Worm (Caenorhabditis elegans): ENCODE data around the gene pat-9.

pat-9 gene

DNA sequence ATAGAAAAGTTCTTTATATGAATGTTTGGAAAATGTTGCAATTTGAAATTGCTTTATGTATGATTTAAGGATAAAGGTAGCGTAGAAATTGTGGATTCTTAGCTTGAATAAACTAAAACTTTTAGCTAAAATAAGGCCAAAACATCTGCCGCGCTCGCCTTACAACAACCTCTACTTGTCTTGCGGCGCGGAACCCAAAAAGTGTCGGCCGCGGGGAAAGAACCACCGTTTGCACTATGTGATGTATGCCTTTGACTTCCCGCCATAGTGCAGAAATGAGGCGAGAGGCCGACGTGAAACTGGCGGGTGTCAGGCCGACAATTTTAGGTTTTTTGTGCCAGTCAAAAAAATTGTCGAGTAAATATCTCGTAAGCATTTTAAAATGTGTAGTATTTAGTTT lies 35.2 kb downstream of the pat-9 start (continued):
- TF ChIP-seq K09A11.1 (tag; optimal IDR thresholded peaks at IDR 0.05; ENCODE audit: insufficient read depth): no peak

DNA sequence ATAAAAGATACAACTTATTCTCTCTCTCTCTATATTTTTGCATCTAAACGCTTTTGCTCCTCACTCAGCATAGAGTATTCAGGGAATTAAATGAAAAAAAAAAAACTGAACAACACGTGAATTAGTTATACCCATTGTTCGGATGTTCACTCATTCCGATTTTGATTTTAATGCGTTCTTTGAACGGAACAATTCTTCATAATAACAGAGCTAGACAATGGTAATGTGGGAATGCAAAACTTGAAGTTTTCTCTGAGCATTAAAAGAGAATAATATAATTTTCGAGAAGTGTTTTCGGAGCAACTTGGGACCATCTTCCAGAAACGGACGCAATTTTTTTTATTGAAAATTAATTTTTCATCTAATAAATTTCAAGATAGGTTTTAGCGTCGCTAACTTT lies 37.6 kb downstream of the pat-9 start:
- no peak for TF ChIP-seq pag-3 (tag; optimal IDR thresholded peaks at IDR 0.05; ENCODE audit: borderline replicate concordance)
- TF ChIP-seq ceh-14 (tag; optimal IDR thresholded peaks at IDR 0.05): no peak
- no peak for TF ChIP-seq F13H6.1 (tag; optimal IDR thresholded peaks at IDR 0.05)
- TF ChIP-seq elt-2 (tag; optimal IDR thresholded peaks at IDR 0.05): no peak
- no peak for TF ChIP-seq pha-4 (tag; optimal IDR thresholded peaks at IDR 0.05)
- no peak for TF ChIP-seq che-1 (tag; optimal IDR thresholded peaks at IDR 0.05)
- no peak for TF ChIP-seq C08G9.2 (tag; optimal IDR thresholded peaks at IDR 0.05)
- TF ChIP-seq ceh-48 (tag; optimal IDR thresholded peaks at IDR 0.05): no peak
- TF ChIP-seq ceh-45 (GFP tag; IDR thresholded peaks at IDR 0.05): no peak
- no peak for TF ChIP-seq zip-5 (tag; optimal IDR thresholded peaks at IDR 0.05)
- TF ChIP-seq unc-3 (GFP tag; conservative IDR thresholded peaks at IDR 0.05): no peak
- TF ChIP-seq unc-3 (tag; optimal IDR thresholded peaks at IDR 0.05): no peak
- no peak for TF ChIP-seq ttx-3 (tag; optimal IDR thresholded peaks at IDR 0.05)
- no peak for TF ChIP-seq T23F11.4 (GFP tag; optimal IDR thresholded peaks at IDR 0.05)
- no peak for TF ChIP-seq tbx-7 (tag; optimal IDR thresholded peaks at IDR 0.05)
- no peak for TF ChIP-seq ets-4 (tag; optimal IDR thresholded peaks at IDR 0.05)
- TF ChIP-seq K02D7.2 (tag; optimal IDR thresholded peaks at IDR 0.05): no peak
- TF ChIP-seq pros-1 (tag; optimal IDR thresholded peaks at IDR 0.05): no peak
- no peak for TF ChIP-seq unc-42 (tag; optimal IDR thresholded peaks at IDR 0.05)
- TF ChIP-seq C38D4.7 (GFP tag; optimal IDR thresholded peaks at IDR 0.05): no peak

DNA sequence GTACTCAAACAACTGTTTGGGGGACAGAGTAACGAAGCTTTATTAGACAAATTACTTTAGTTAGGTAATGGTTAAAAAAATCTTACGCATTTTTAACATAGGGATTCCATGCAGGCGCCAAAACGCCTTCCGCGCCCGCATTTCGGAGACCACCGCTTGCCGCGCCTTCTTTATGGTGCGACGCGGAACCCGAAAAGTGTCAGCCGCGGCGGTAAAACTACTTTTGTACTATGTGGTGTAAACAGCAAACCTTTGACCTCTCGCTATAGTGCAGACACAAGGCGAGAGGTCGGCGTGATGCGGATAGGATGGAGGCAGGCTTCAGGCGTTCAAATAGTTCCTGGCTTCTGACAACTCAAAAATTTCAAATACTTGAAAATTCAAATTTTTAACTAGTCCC lies 38.6 kb downstream of the pat-9 start:
- TF ChIP-seq T23F11.4 (GFP tag; optimal IDR thresholded peaks at IDR 0.05) (no peak), fkh-10 (GFP tag; optimal IDR thresholded peaks at IDR 0.05) (no peak), pha-2 (tag; optimal IDR thresholded peaks at IDR 0.05) (no peak), ceh-48 (tag; optimal IDR thresholded peaks at IDR 0.05) (no peak), ceh-22 (tag; optimal IDR thresholded peaks at IDR 0.05) (no peak), ceh-14 (tag; optimal IDR thresholded peaks at IDR 0.05) (no peak), ztf-16 (tag; optimal IDR thresholded peaks at IDR 0.05) (no peak), ceh-9 (tag; optimal IDR thresholded peaks at IDR 0.05) (no peak), hlh-15 (tag; optimal IDR thresholded peaks at IDR 0.05) (no peak)

DNA sequence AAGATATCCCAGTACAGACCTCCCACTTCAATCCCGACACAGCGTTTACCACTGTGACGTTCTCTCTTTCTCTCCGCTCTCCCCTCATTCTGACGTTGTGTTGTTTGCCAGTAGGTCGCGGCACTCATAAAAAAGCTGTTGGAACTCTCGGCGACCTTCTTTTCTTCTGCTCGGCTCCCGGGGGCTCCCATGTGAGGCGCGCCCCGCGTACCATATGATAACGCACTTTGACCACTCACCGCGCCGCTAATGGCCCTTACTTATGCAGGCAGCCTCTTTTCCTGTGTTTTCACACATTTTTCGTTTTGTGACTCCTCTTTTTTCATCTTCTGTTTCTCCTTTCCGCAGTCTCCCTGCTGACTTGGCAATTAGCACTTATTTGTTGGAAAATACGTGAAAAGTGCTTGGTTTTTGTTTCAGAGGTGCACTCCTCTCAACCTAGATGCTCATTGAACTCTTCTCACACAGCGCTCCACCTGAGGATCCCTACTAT lies 42.7 kb downstream of the pat-9 start, which contains the start of gene ser-1:
Gene ser-1, plus strand, starts transcription at position 443 of the 493 bp plus-strand sequence.
- no peak for TF ChIP-seq ceh-30 (tag; optimal IDR thresholded peaks at IDR 0.05)
- no peak for TF ChIP-seq hlh-15 (tag; optimal IDR thresholded peaks at IDR 0.05)
- peak; percentile 9 for TF ChIP-seq ceh-18 (tag; optimal IDR thresholded peaks at IDR 0.05)
- peak; percentile 17 for TF ChIP-seq mec-3 (tag; optimal IDR thresholded peaks at IDR 0.05; ENCODE audit: borderline replicate concordance)

DNA sequence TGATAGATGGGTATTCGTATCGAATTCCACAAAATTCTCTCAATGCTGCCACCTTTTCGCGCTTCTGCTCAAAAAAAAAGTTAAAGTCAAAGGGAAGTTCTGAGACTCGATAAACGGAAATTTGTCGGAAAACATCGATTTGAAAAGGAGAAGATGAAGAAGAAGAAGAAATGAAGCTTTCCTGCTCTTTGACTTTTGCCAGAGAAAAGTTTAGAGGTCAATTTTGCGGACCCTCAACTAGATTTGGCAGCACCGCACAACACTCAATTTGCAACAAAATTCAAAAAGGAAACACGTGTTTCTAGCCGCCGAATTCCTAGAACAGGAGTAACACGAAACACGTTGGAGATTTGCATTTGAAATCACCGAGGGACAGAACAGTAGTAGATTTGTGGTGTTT lies 51.4 kb downstream of the pat-9 start:
- TF ChIP-seq pag-3 (tag; optimal IDR thresholded peaks at IDR 0.05; ENCODE audit: borderline replicate concordance) (no peak), ceh-48 (tag; optimal IDR thresholded peaks at IDR 0.05) (no peak), hlh-6 (tag; optimal IDR thresholded peaks at IDR 0.05) (no peak), pros-1 (tag; optimal IDR thresholded peaks at IDR 0.05) (no peak), ceh-24 (tag; optimal IDR thresholded peaks at IDR 0.05) (no peak)

All from whole organism, late embryonic.